Fruit fly (Drosophila melanogaster): Measurements from ENCODE around the gene CG18764.

Gene CG18764

DNA sequence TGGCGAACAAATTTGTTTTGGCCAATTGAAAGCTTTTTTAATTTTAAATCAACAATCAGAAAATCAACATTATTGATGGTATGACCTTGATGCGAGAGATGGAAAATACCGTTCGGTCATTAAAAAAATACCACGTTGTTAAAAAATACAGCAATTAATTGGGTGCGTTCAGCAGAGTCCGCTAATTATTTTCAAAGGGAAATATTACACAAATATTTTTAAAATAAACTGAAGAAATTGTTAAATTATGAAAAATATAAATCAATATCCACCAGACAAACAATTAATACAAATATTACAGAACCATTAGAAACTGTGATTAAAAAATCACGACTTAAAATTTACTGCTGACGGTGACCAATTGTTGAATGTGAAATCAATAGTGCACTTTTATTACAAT is 51.3 kb downstream of the CG18764 start, which contains the start of gene CG18476 (continued):
- no peak for TF ChIP-seq CG15479 (GFP tag; optimal IDR thresholded peaks at IDR 0.05)
- TF ChIP-seq CG6854 (GFP tag; optimal IDR thresholded peaks at IDR 0.05) = peak; percentile 64
- TF ChIP-seq ind (GFP tag; optimal IDR thresholded peaks at IDR 0.05) = peak; percentile 91
- peak; percentile 77 for TF ChIP-seq Bteb2 (GFP tag; optimal IDR thresholded peaks at IDR 0.05)
- no peak for TF ChIP-seq CG2129 (GFP tag; IDR thresholded peaks at IDR 0.05; ENCODE audit: partially characterized antibody)
- TF ChIP-seq CG6254 (GFP tag; optimal IDR thresholded peaks at IDR 0.05) = peak; percentile 84
- TF ChIP-seq fu2 (GFP tag; optimal IDR thresholded peaks at IDR 0.05) = peak; percentile 65
- no peak for TF ChIP-seq CG17568 (GFP tag; optimal IDR thresholded peaks at IDR 0.05)
- peak; percentile 85 for TF ChIP-seq oc (tag; optimal IDR thresholded peaks at IDR 0.05)
- peak; percentile 58 for TF ChIP-seq Dip3 (GFP tag; optimal IDR thresholded peaks at IDR 0.05)
- peak; percentile 37 for TF ChIP-seq CG12744 (GFP tag; optimal IDR thresholded peaks at IDR 0.05)
- peak; percentile 94 for TF ChIP-seq CG15269 (tag; optimal IDR thresholded peaks at IDR 0.05)
- peak; percentile 94 for TF ChIP-seq grau (tag; optimal IDR thresholded peaks at IDR 0.05)
- peak; percentile 91 for TF ChIP-seq H15 (GFP tag; IDR thresholded peaks at IDR 0.05)
- TF ChIP-seq Antp (GFP tag; optimal IDR thresholded peaks at IDR 0.05) = peak; percentile 36
- TF ChIP-seq Nf-YA (GFP tag; IDR thresholded peaks at IDR 0.05) = peak; percentile 79
- peak; percentile 73 for TF ChIP-seq CG10321 (GFP tag; IDR thresholded peaks at IDR 0.05)
- peak; percentile 91 for TF ChIP-seq Hmr (GFP tag; optimal IDR thresholded peaks at IDR 0.05)
- peak; percentile 39 for TF ChIP-seq CG1792 (GFP tag; optimal IDR thresholded peaks at IDR 0.05)
- TF ChIP-seq Side (GFP tag; optimal IDR thresholded peaks at IDR 0.05) = peak; percentile 38
- TF ChIP-seq fd64A (GFP tag; optimal IDR thresholded peaks at IDR 0.05) = no peak
- TF ChIP-seq lbe (GFP tag; optimal IDR thresholded peaks at IDR 0.05) = peak; percentile 79
- TF ChIP-seq Trl (optimal IDR thresholded peaks at IDR 0.05) = no peak
- peak; percentile 65 for TF ChIP-seq Trl (GFP tag; optimal IDR thresholded peaks at IDR 0.05)
- TF ChIP-seq CG8924 (tag; optimal IDR thresholded peaks at IDR 0.05) = peak; percentile 93
- TF ChIP-seq Dref (GFP tag; IDR thresholded peaks at IDR 0.05) = no peak
- TF ChIP-seq Aef1 (GFP tag; IDR thresholded peaks at IDR 0.05) = peak; percentile 92
- peak; percentile 91 for TF ChIP-seq CG10654 (GFP tag; optimal IDR thresholded peaks at IDR 0.05)
